Worm (Caenorhabditis elegans): ENCODE data around the gene znf-474.

znf-474 gene

DNA sequence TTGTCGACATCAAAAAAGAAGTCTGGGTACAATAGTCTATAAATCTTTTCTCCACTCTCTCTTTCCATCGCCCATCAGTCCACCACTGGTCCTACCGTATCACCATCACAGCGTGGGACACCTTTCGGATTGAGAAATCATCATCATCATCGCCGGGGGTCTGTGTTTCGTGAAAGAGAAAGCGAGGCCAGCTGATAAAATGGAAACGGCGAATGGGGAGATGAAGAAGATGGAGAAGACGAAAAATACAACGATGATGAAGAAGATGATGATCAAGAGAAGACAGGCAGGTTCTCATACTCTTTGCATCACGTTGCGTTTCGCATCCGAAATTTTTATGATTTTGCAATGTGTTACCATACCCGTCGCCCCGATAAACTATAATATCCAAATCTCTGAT, 26.7 kb downstream of the znf-474 start (continued):
- no peak for TF ChIP-seq ama-1 (optimal IDR thresholded peaks at IDR 0.05)
- no peak for TF ChIP-seq fkh-4 (tag; optimal IDR thresholded peaks at IDR 0.05; ENCODE audit: borderline replicate concordance)
- TF ChIP-seq nhr-47 (tag; optimal IDR thresholded peaks at IDR 0.05): peak; percentile 2
- TF ChIP-seq F16B12.6 (tag; optimal IDR thresholded peaks at IDR 0.05): no peak
- peak; percentile 83 for TF ChIP-seq nhr-85 (tag)
- no peak for TF ChIP-seq ceh-88 (GFP tag; IDR thresholded peaks at IDR 0.05)
- no peak for TF ChIP-seq ceh-63 (GFP tag; optimal IDR thresholded peaks at IDR 0.05)
- no peak for TF ChIP-seq nhr-11 (tag; optimal IDR thresholded peaks at IDR 0.05)
- TF ChIP-seq lin-35 (GFP tag; optimal IDR thresholded peaks at IDR 0.05): peak in 1 of 2 experiments; percentile 1
- peak; percentile 68 for TF ChIP-seq skn-1 (tag; optimal IDR thresholded peaks at IDR 0.05)
- TF ChIP-seq mef-2 (tag; optimal IDR thresholded peaks at IDR 0.05): no peak
- no peak for TF ChIP-seq nhr-77 (tag; optimal IDR thresholded peaks at IDR 0.05)
- no peak for TF ChIP-seq hlh-17 (GFP tag; optimal IDR thresholded peaks at IDR 0.05; ENCODE audit: borderline replicate concordance)
- no peak for TF ChIP-seq snpc-4 (tag; optimal IDR thresholded peaks at IDR 0.05)
- TF ChIP-seq nhr-76 (tag; optimal IDR thresholded peaks at IDR 0.05): no peak

ce11 chrX:12176873-12177293, 27.2 kb downstream of the znf-474 start:
- TF ChIP-seq nhr-19 (GFP tag; conservative IDR thresholded peaks at IDR 0.05) (peak; percentile 68), ceh-90 (tag; optimal IDR thresholded peaks at IDR 0.05) (no peak), elt-2 (tag; optimal IDR thresholded peaks at IDR 0.05) (peak; percentile 30), snpc-4 (tag; optimal IDR thresholded peaks at IDR 0.05) (no peak), nhr-85 (tag) (peak; percentile 91), lsy-2 (tag; optimal IDR thresholded peaks at IDR 0.05) (peak in 1 of 2 experiments; percentile 55), lin-14 (GFP tag; optimal IDR thresholded peaks at IDR 0.05) (peak; percentile 66), swsn-7 (tag; optimal IDR thresholded peaks at IDR 0.05) (no peak), nhr-20 (tag; optimal IDR thresholded peaks at IDR 0.05) (peak; percentile 8)

- TF ChIP-seq fkh-10 (GFP tag; optimal IDR thresholded peaks at IDR 0.05): peak; percentile 42
- no peak for TF ChIP-seq mef-2 (tag; optimal IDR thresholded peaks at IDR 0.05)
- peak; percentile 11 for TF ChIP-seq rnt-1 (tag; optimal IDR thresholded peaks at IDR 0.05)
- TF ChIP-seq blmp-1 (tag; optimal IDR thresholded peaks at IDR 0.05): peak; percentile 48
- TF ChIP-seq mep-1 (tag; optimal IDR thresholded peaks at IDR 0.05): peak; percentile 8
- TF ChIP-seq lsy-2 (tag; optimal IDR thresholded peaks at IDR 0.05): peak in 1 of 2 experiments; percentile 19
- peak; percentile 21 for TF ChIP-seq nhr-71 (tag; optimal IDR thresholded peaks at IDR 0.05)
- TF ChIP-seq irx-1 (tag; optimal IDR thresholded peaks at IDR 0.05): peak; percentile 29
- TF ChIP-seq lin-14 (GFP tag; optimal IDR thresholded peaks at IDR 0.05): peak; percentile 51
- no peak for TF ChIP-seq fos-1 (tag; optimal IDR thresholded peaks at IDR 0.05)
- no peak for TF ChIP-seq jun-1 (tag; optimal IDR thresholded peaks at IDR 0.05)
- TF ChIP-seq unc-98 (GFP tag; IDR thresholded peaks at IDR 0.05): no peak
Observed at ce11 chrX:12177521-12177920, 27.8 kb downstream of the znf-474 start.

ce11 chrX:12178351-12179089, 28.8 kb downstream of the znf-474 start:
- peak; percentile 15 for TF ChIP-seq blmp-1 (tag; optimal IDR thresholded peaks at IDR 0.05)
- TF ChIP-seq nhr-85 (tag): peak; percentile 0
- TF ChIP-seq mep-1 (tag; optimal IDR thresholded peaks at IDR 0.05): no peak
- peak; percentile 24 for TF ChIP-seq lin-14 (GFP tag; optimal IDR thresholded peaks at IDR 0.05)
- peak; percentile 19 for TF ChIP-seq vab-15 (tag; optimal IDR thresholded peaks at IDR 0.05)

ce11 chrX:12179090-12179488, 29.4 kb downstream of the znf-474 start:
- TF ChIP-seq grh-1 (GFP tag; IDR thresholded peaks at IDR 0.05) (peak; percentile 54), ceh-88 (GFP tag; IDR thresholded peaks at IDR 0.05) (0 out of 2 replicates have a peak, but pooled peaks have one; percentile 31), sup-37 (GFP tag; optimal IDR thresholded peaks at IDR 0.05) (peak; percentile 8), nhr-77 (tag; optimal IDR thresholded peaks at IDR 0.05) (peak; percentile 7), lin-14 (GFP tag; optimal IDR thresholded peaks at IDR 0.05) (peak; percentile 60), mdl-1 (tag; optimal IDR thresholded peaks at IDR 0.05) (peak in 1 of 2 experiments; percentile 18), blmp-1 (tag; optimal IDR thresholded peaks at IDR 0.05) (peak; percentile 22), nhr-19 (GFP tag; conservative IDR thresholded peaks at IDR 0.05) (peak; percentile 19; the same call in 1 of the 2 replicates), snu-23 (GFP tag; optimal IDR thresholded peaks at IDR 0.05) (peak; percentile 20), mef-2 (tag; optimal IDR thresholded peaks at IDR 0.05) (no peak), egl-27 (tag; optimal IDR thresholded peaks at IDR 0.05) (peak in 1 of 2 experiments; percentile 26), nhr-85 (tag) (peak; percentile 55), unc-86 (tag; optimal IDR thresholded peaks at IDR 0.05) (no peak), unc-130 (tag; optimal IDR thresholded peaks at IDR 0.05) (peak; percentile 16), nhr-76 (tag; optimal IDR thresholded peaks at IDR 0.05) (no peak), efl-1 (optimal IDR thresholded peaks at IDR 0.05) (no peak), efl-1 (GFP tag; optimal IDR thresholded peaks at IDR 0.05 in 1 of 2) (peak in 1 of 2 experiments; percentile 35), swsn-7 (tag; optimal IDR thresholded peaks at IDR 0.05) (peak; percentile 1), elt-3 (tag; optimal IDR thresholded peaks at IDR 0.05) (no peak), nhr-20 (tag; optimal IDR thresholded peaks at IDR 0.05) (peak; percentile 55), nhr-28 (tag; optimal IDR thresholded peaks at IDR 0.05) (no peak), nhr-71 (tag; optimal IDR thresholded peaks at IDR 0.05) (peak; percentile 34)

All from whole organism, L1 larva.